Fruit fly (Drosophila melanogaster) whole organism, prepupa: Measurements from ENCODE around the gene GluClalpha.

ENCODE experiments used
- Blimp-1 ChIP-seq: fragments of 200-800 bp; sonication (Bioruptor generic); optimal IDR thresholded peaks from 3 replicates; lab custom pipeline; 2017; ENCODE audit warnings: missing biosample characterization, missing genetic modification characterization, mild to moderate bottlenecking, moderate library complexity, missing genetic modification reagents
- CG10631 ChIP-seq: fragments of 200-800 bp; sonication (Bioruptor generic); optimal IDR thresholded peaks from 2 replicates; lab custom pipeline; 2016; ENCODE audit warnings: missing biosample characterization, missing genetic modification characterization
- CG10669 ChIP-seq: fragments of 200-800 bp; sonication (Bioruptor generic); optimal IDR thresholded peaks from 3 replicates; lab custom pipeline; 2018; ENCODE audit warnings: missing biosample characterization, mild to moderate bottlenecking, missing genetic modification characterization, moderate library complexity
- CG11294 ChIP-seq: fragments of 200-800 bp; sonication (Bioruptor generic); IDR thresholded peaks from 2 replicates; pipeline ENCODE4 v1.3.6; 2022; ENCODE audit warnings: missing biosample characterization, missing genetic modification characterization
- CG11902 ChIP-seq: fragments of 200-800 bp; sonication (Bioruptor generic); optimal IDR thresholded peaks from 3 replicates; lab custom pipeline; 2016; ENCODE audit warnings: missing biosample characterization, missing genetic modification characterization
- CG1621 ChIP-seq: fragments of 200-800 bp; sonication (Bioruptor generic); optimal IDR thresholded peaks from 3 replicates; lab custom pipeline; 2018; ENCODE audit warnings: missing biosample characterization, mild to moderate bottlenecking, missing genetic modification characterization
- CG3032 ChIP-seq: fragments of 200-800 bp; optimal IDR thresholded peaks from 2 replicates; lab custom pipeline; 2019; ENCODE audit warnings: missing biosample characterization, mild to moderate bottlenecking, missing genetic modification characterization, moderate library complexity
- CG32006 ChIP-seq: fragments of 200-800 bp; sonication (Bioruptor generic); optimal IDR thresholded peaks from 3 replicates; lab custom pipeline; 2017; ENCODE audit warnings: missing biosample characterization, mild to moderate bottlenecking, missing genetic modification characterization
- CG34406 ChIP-seq: fragments of 200-800 bp; sonication (Bioruptor generic); optimal IDR thresholded peaks from 3 replicates; lab custom pipeline; 2016; ENCODE audit warnings: missing biosample characterization, missing genetic modification characterization
- CG3919 ChIP-seq: fragments of 200-800 bp; sonication (Bioruptor generic); optimal IDR thresholded peaks from 3 replicates; lab custom pipeline; 2016; ENCODE audit warnings: missing biosample characterization, missing genetic modification characterization
- CG4318 ChIP-seq: fragments of 200-800 bp; sonication (Bioruptor generic); optimal IDR thresholded peaks from 3 replicates; lab custom pipeline; 2017; ENCODE audit warnings: missing biosample characterization, mild to moderate bottlenecking, missing genetic modification characterization
- CG6163 ChIP-seq: fragments of 200-800 bp; sonication (Bioruptor generic); IDR thresholded peaks from 3 replicates; pipeline ENCODE4 v1.3.6; 2022; ENCODE audit warnings: missing biosample characterization, missing genetic modification characterization
- CG6276 ChIP-seq: fragments of 200-800 bp; sonication (Bioruptor generic); optimal IDR thresholded peaks from 2 replicates; lab custom pipeline; 2017; ENCODE audit warnings: missing biosample characterization, mild to moderate bottlenecking, missing genetic modification characterization
- CG6792 ChIP-seq: fragments of 200-800 bp; sonication (Bioruptor generic); optimal IDR thresholded peaks from 3 replicates; lab custom pipeline; 2016; ENCODE audit warnings: missing biosample characterization, missing genetic modification characterization
- CG6854 ChIP-seq: fragments of 200-800 bp; sonication (Bioruptor generic); optimal IDR thresholded peaks from 2 replicates; lab custom pipeline; 2017; ENCODE audit warnings: missing biosample characterization, mild to moderate bottlenecking, missing genetic modification characterization
- CG7368 ChIP-seq: fragments of 200-800 bp; sonication (Bioruptor generic); optimal IDR thresholded peaks from 3 replicates; lab custom pipeline; 2016; ENCODE audit warnings: missing biosample characterization, missing genetic modification characterization
- Eip75B ChIP-seq: fragments of 200-800 bp; sonication (Bioruptor generic); optimal IDR thresholded peaks from 3 replicates; lab custom pipeline; 2016; ENCODE audit warnings: missing biosample characterization, missing genetic modification characterization
- Eip78C ChIP-seq: fragments of 200-800 bp; sonication (Bioruptor generic); peaks from one replicate; lab custom pipeline; 2016; ENCODE audit warnings: missing biosample characterization, missing genetic modification characterization
- Eip93F ChIP-seq: fragments of 200-800 bp; sonication (Bioruptor generic); optimal IDR thresholded peaks from 2 replicates; lab custom pipeline; 2016; ENCODE audit warnings: missing biosample characterization, mild to moderate bottlenecking, missing genetic modification characterization
- Gug ChIP-seq: fragments of 200-800 bp; sonication (Bioruptor generic); IDR thresholded peaks from 2 replicates; pipeline ENCODE4 v1.3.6; 2022; ENCODE audit warnings: missing biosample characterization, missing genetic modification characterization
- Hr4 ChIP-seq: fragments of 200-800 bp; sonication (Bioruptor generic); optimal IDR thresholded peaks from 3 replicates; lab custom pipeline; 2016; ENCODE audit warnings: missing biosample characterization, missing genetic modification characterization
- Met ChIP-seq: fragments of 200-800 bp; sonication (Bioruptor generic); optimal IDR thresholded peaks from 3 replicates; lab custom pipeline; 2016; ENCODE audit warnings: missing biosample characterization, missing genetic modification characterization
- OdsH ChIP-seq: fragments of 200-800 bp; sonication (Bioruptor generic); optimal IDR thresholded peaks from 3 replicates; lab custom pipeline; 2016; ENCODE audit warnings: missing biosample characterization, missing genetic modification characterization
- Sox102F ChIP-seq: fragments of 200-800 bp; sonication (Bioruptor generic); optimal IDR thresholded peaks from 2 replicates; lab custom pipeline; 2016; ENCODE audit warnings: missing biosample characterization, mild to moderate bottlenecking, missing genetic modification characterization
- Sox14 ChIP-seq: fragments of 200-800 bp; sonication (Bioruptor generic); optimal IDR thresholded peaks from 3 replicates; lab custom pipeline; 2016; ENCODE audit warnings: missing biosample characterization, missing genetic modification characterization
- achi ChIP-seq: fragments of 200-800 bp; sonication (Bioruptor generic); optimal IDR thresholded peaks from 3 replicates; lab custom pipeline; 2016; ENCODE audit warnings: missing biosample characterization, missing genetic modification characterization
- dsx ChIP-seq: fragments of 200-800 bp; optimal IDR thresholded peaks from 3 replicates; lab custom pipeline; 2019; ENCODE audit warnings: missing biosample characterization, mild to moderate bottlenecking, missing genetic modification characterization, moderate library complexity; ENCODE audit not compliant: poor library complexity, severe bottlenecking
- eg ChIP-seq: fragments of 200-800 bp; sonication (Bioruptor generic); IDR thresholded peaks from 3 replicates; pipeline ENCODE4 v1.3.6; 2022; ENCODE audit warnings: missing biosample characterization, missing genetic modification characterization
- esn ChIP-seq: fragments of 200-800 bp; sonication (Bioruptor generic); optimal IDR thresholded peaks from 2 replicates; lab custom pipeline; 2016; ENCODE audit warnings: missing biosample characterization, mild to moderate bottlenecking, missing genetic modification characterization, moderate library complexity
- fd59A ChIP-seq: fragments of 200-800 bp; sonication (Bioruptor generic); optimal IDR thresholded peaks from 2 replicates; lab custom pipeline; 2017; ENCODE audit warnings: missing biosample characterization, mild to moderate bottlenecking, missing genetic modification characterization, missing genetic modification reagents
- fd85E ChIP-seq: fragments of 200-800 bp; sonication (Bioruptor generic); optimal IDR thresholded peaks from 3 replicates; lab custom pipeline; 2016; ENCODE audit warnings: missing biosample characterization, missing genetic modification characterization
- lz ChIP-seq: fragments of 200-800 bp; sonication (Bioruptor generic); optimal IDR thresholded peaks from 3 replicates; lab custom pipeline; 2016; ENCODE audit warnings: missing biosample characterization, missing genetic modification characterization
- net ChIP-seq: fragments of 200-800 bp; sonication (Bioruptor generic); optimal IDR thresholded peaks from 3 replicates; lab custom pipeline; 2016; ENCODE audit warnings: missing biosample characterization, missing genetic modification characterization
- pdm3 ChIP-seq: fragments of 200-800 bp; sonication (Bioruptor generic); optimal IDR thresholded peaks from 3 replicates; lab custom pipeline; 2016; ENCODE audit warnings: missing biosample characterization, missing genetic modification characterization
- salr ChIP-seq, 2 experiments: fragments of 200-800 bp; sonication (Bioruptor generic); optimal IDR thresholded peaks; 3 replicates each; lab custom pipeline; 2016 to 2018; ENCODE audit warnings: missing biosample characterization in 2 of 2, missing genetic modification characterization in 2 of 2, mild to moderate bottlenecking in 1 of 2
- spab ChIP-seq: fragments of 200-800 bp; sonication (Bioruptor generic); optimal IDR thresholded peaks from 2 replicates; lab custom pipeline; 2017; ENCODE audit warnings: missing biosample characterization, mild to moderate bottlenecking, missing genetic modification characterization, missing genetic modification reagents
- svp ChIP-seq: fragments of 200-800 bp; sonication (Bioruptor generic); peaks from one replicate; lab custom pipeline; 2016; ENCODE audit warnings: missing biosample characterization, missing genetic modification characterization
- topi ChIP-seq: fragments of 200-800 bp; sonication (Bioruptor generic); optimal IDR thresholded peaks from 3 replicates; lab custom pipeline; 2016; ENCODE audit warnings: missing biosample characterization, missing genetic modification characterization

Gene GluClalpha

dm6 chr3R:19801752-19802151 lies 71.2 kb downstream of the GluClalpha start:
- TF ChIP-seq achi (GFP tag; lab: Kevin White, UChicago) (no peak), OdsH (no peak), dsx (GFP tag; lab: Kevin White, UChicago) (no peak), svp (GFP tag; lab: Kevin White, UChicago) (no peak), CG6854 (GFP tag; lab: Kevin White, UChicago) (no peak), CG10631 (GFP tag; lab: Kevin White, UChicago) (no peak), pdm3 (GFP tag; lab: Kevin White, UChicago) (no peak), Hr4 (peak; percentile 30), CG4318 (peak; percentile 6), Eip78C (GFP tag; lab: Kevin White, UChicago) (peak; percentile 75), Blimp-1 (GFP tag; lab: Kevin White, UChicago) (no peak), CG6276 (GFP tag; lab: Kevin White, UChicago) (no peak), CG6163 (GFP tag; lab: Robert Waterston, UW) (0 out of 3 replicates have a peak, but pooled peaks have one; percentile 45), CG11294 (GFP tag; lab: Robert Waterston, UW) (no peak), fd85E (GFP tag; lab: Kevin White, UChicago) (no peak), CG32006 (GFP tag; lab: Kevin White, UChicago) (peak; percentile 27), Met (GFP tag; lab: Kevin White, UChicago) (no peak), CG3032 (tag; lab: Kevin White, UChicago) (no peak), CG1621 (tag; lab: Kevin White, UChicago) (no peak), CG6792 (GFP tag; lab: Kevin White, UChicago) (no peak), salr (GFP tag; optimal IDR thresholded peaks at IDR 0.05; lab: Kevin White, UChicago) (no peak)
- TF ChIP-seq, all 60 proteins: peak for 5

dm6 chr3R:19802508-19802907 lies 72.0 kb downstream of the GluClalpha start:
- TF ChIP-seq CG3032 (tag; lab: Kevin White, UChicago) (no peak), esn (GFP tag; lab: Kevin White, UChicago) (no peak), CG3919 (GFP tag; lab: Kevin White, UChicago) (no peak), CG34406 (GFP tag; lab: Kevin White, UChicago) (no peak), Met (GFP tag; lab: Kevin White, UChicago) (peak; percentile 4), Eip78C (GFP tag; lab: Kevin White, UChicago) (peak; percentile 68), svp (GFP tag; lab: Kevin White, UChicago) (peak; percentile 12), fd85E (GFP tag; lab: Kevin White, UChicago) (no peak)

- TF ChIP-seq CG10669 (GFP tag; lab: Kevin White, UChicago) (no peak), CG4318 (no peak), CG11294 (GFP tag; lab: Robert Waterston, UW) (no peak), achi (GFP tag; lab: Kevin White, UChicago) (no peak), CG6854 (GFP tag; lab: Kevin White, UChicago) (no peak), CG32006 (GFP tag; lab: Kevin White, UChicago) (no peak), Hr4 (no peak), svp (GFP tag; lab: Kevin White, UChicago) (no peak), CG6276 (GFP tag; lab: Kevin White, UChicago) (no peak), CG11902 (GFP tag; lab: Kevin White, UChicago) (no peak), Eip93F (no peak)
These were observed 73.0 kb downstream of the GluClalpha start for dm6 chr3R:19803539-19803938.

dm6 chr3R:19804905-19805304 lies 74.4 kb downstream of the GluClalpha start:
- no peak for TF ChIP-seq eg (GFP tag; lab: Robert Waterston, UW)
- TF ChIP-seq Sox102F = no peak
- no peak for TF ChIP-seq lz (GFP tag; lab: Kevin White, UChicago)
- TF ChIP-seq achi (GFP tag; lab: Kevin White, UChicago) = no peak
- no peak for TF ChIP-seq net
- TF ChIP-seq CG6792 (GFP tag; lab: Kevin White, UChicago) = no peak
- TF ChIP-seq fd59A (GFP tag; lab: Kevin White, UChicago) = no peak
- no peak for TF ChIP-seq CG11294 (GFP tag; lab: Robert Waterston, UW)
- TF ChIP-seq Eip75B (GFP tag; lab: Kevin White, UChicago) = no peak
- TF ChIP-seq OdsH = no peak
- no peak for TF ChIP-seq spab
- TF ChIP-seq Sox14 (GFP tag; lab: Kevin White, UChicago) = no peak
- TF ChIP-seq CG7368 (GFP tag; lab: Kevin White, UChicago) = no peak
- TF ChIP-seq CG6854 (GFP tag; lab: Kevin White, UChicago) = no peak
- TF ChIP-seq fd85E (GFP tag; lab: Kevin White, UChicago) = no peak
- no peak for TF ChIP-seq Gug
- no peak for TF ChIP-seq esn (GFP tag; lab: Kevin White, UChicago)
- TF ChIP-seq Eip78C (GFP tag; lab: Kevin White, UChicago) = no peak
- no peak for TF ChIP-seq topi (GFP tag; lab: Kevin White, UChicago)
- TF ChIP-seq CG34406 (GFP tag; lab: Kevin White, UChicago) = no peak
- TF ChIP-seq, all 60 proteins: peak for 0
